Worm (Caenorhabditis elegans): ENCODE measurements around the gene wrt-2.

wrt-2 gene

ce11 chrX:3111687-3112086 is 17.5 kb upstream of the wrt-2 start:
- TF ChIP-seq madf-3 (GFP tag; IDR thresholded peaks at IDR 0.05) (peak; percentile 69; the same call in 1 of the 2 replicates), gei-17 (GFP tag; optimal IDR thresholded peaks at IDR 0.05) (peak; percentile 43), F23B12.7 (tag; optimal IDR thresholded peaks at IDR 0.05; ENCODE audit: insufficient read depth) (no peak), Y56A3A.18 (GFP tag; IDR thresholded peaks at IDR 0.05) (0 out of 2 replicates have a peak, but pooled peaks have one; percentile 9), B0035.1 (tag; optimal IDR thresholded peaks at IDR 0.05) (peak; percentile 25), C06A6.2 (GFP tag; conservative IDR thresholded peaks at IDR 0.05) (peak; percentile 54), snpc-4 (GFP tag; optimal IDR thresholded peaks at IDR 0.05) (no peak), snpc-4 (tag; optimal IDR thresholded peaks at IDR 0.05) (peak in 1 of 4 experiments; percentile 37), unc-130 (GFP tag; optimal IDR thresholded peaks at IDR 0.05) (no peak), lin-40 (tag; optimal IDR thresholded peaks at IDR 0.05) (peak; percentile 55), K11D2.4 (GFP tag; IDR thresholded peaks at IDR 0.05) (peak; percentile 64; the same call in 1 of the 2 replicates), nhr-80 (tag; optimal IDR thresholded peaks at IDR 0.05) (peak; percentile 0), madf-10 (tag; optimal IDR thresholded peaks at IDR 0.05) (peak; percentile 19), Y53G8AR.9 (GFP tag; conservative IDR thresholded peaks at IDR 0.05) (peak; percentile 49; the same call in 1 of the 2 replicates), C17E4.6 (GFP tag; IDR thresholded peaks at IDR 0.05) (no peak), madf-6 (GFP tag; IDR thresholded peaks at IDR 0.05) (no peak), cebp-1 (GFP tag; IDR thresholded peaks at IDR 0.05) (no peak), cebp-1 (tag; optimal IDR thresholded peaks at IDR 0.05) (peak; percentile 26), somi-1 (GFP tag; optimal IDR thresholded peaks at IDR 0.05) (peak; percentile 57), ZK185.1 (tag; optimal IDR thresholded peaks at IDR 0.05; ENCODE audit: poor library complexity, severe bottlenecking) (peak; percentile 64), lin-35 (GFP tag; optimal IDR thresholded peaks at IDR 0.05) (peak in 1 of 3 experiments; percentile 83), akir-1 (GFP tag; optimal IDR thresholded peaks at IDR 0.05) (no peak), snpc-1.3 (tag; optimal IDR thresholded peaks at IDR 0.05; ENCODE audit: insufficient read depth) (peak; percentile 2), attf-5 (GFP tag; optimal IDR thresholded peaks at IDR 0.05) (no peak), nhr-179 (tag; optimal IDR thresholded peaks at IDR 0.05) (no peak), hlh-26 (GFP tag; conservative IDR thresholded peaks at IDR 0.05) (no peak), B0261.1 (tag; optimal IDR thresholded peaks at IDR 0.05) (no peak), ama-1 (optimal IDR thresholded peaks at IDR 0.05) (peak; percentile 95), ama-1 (GFP tag; optimal IDR thresholded peaks at IDR 0.05) (peak in 1 of 2 experiments; percentile 36), tlf-1 (GFP tag; optimal IDR thresholded peaks at IDR 0.05) (peak; percentile 55), nfyb-1 (GFP tag; IDR thresholded peaks at IDR 0.05) (no peak; the same call in 1 of the 2 replicates), repo-1 (tag; optimal IDR thresholded peaks at IDR 0.05) (peak; percentile 80)

- peak in 1 of 3 experiments; percentile 47 for TF ChIP-seq lin-35 (GFP tag; optimal IDR thresholded peaks at IDR 0.05)
- TF ChIP-seq ZK185.1 (tag; optimal IDR thresholded peaks at IDR 0.05; ENCODE audit: poor library complexity, severe bottlenecking) = peak; percentile 37
- TF ChIP-seq dpff-1 (tag; optimal IDR thresholded peaks at IDR 0.05) = no peak
Measured at ce11 chrX:3111066-3111465, 16.9 kb upstream of the wrt-2 start.

- TF ChIP-seq hmg-1.2 (GFP tag; IDR thresholded peaks at IDR 0.05) (no peak), dox-1 (GFP tag; IDR thresholded peaks at IDR 0.05) (0 out of 2 replicates have a peak, but pooled peaks have one; percentile 22), nhr-80 (tag; optimal IDR thresholded peaks at IDR 0.05) (peak; percentile 66)
Measured at ce11 chrX:3110576-3110975, 16.4 kb upstream of the wrt-2 start, which contains the start of gene gpcp-1. gpcp-1 (minus strand) TSS chrX:3110628.
